Fruit fly (Drosophila melanogaster) S2 (cell line): Measurements from ENCODE around the gene Pxd.

Experiments
- CG8478 ChIP-seq: fragments of >200 bp; optimal IDR thresholded peaks from 2 replicates; lab custom pipeline; 2018
- CTCF ChIP-seq, 2 experiments: fragments of >200 bp; optimal IDR thresholded peaks; 2 replicates each; lab custom pipeline; 2018

dm6 chr3R:17056183-17056904 lies 42.0 kb downstream of the Pxd start:
- peak; percentile 20 to 32 for TF ChIP-seq CTCF (optimal IDR thresholded peaks at IDR 0.05; lab: Kevin White, UChicago)
- TF ChIP-seq CG8478: no peak
